Worm (Caenorhabditis elegans) whole organism, midembryonic: ENCODE measurements around the gene ZK593.3.

Source experiments
- cog-1 ChIP-seq: sonication (generic microtip); optimal IDR thresholded peaks from 2 replicates; lab custom pipeline; 2016; ENCODE audit warnings: missing genetic modification characterization, missing compliant biosample characterization
- flt-1 ChIP-seq: fragments of 200-800 bp; sonication (Bioruptor generic); IDR thresholded peaks from 2 replicates; pipeline ENCODE4 v1.3.6; 2022; ENCODE audit warnings: missing genetic modification characterization, missing compliant biosample characterization
- klf-2 ChIP-seq: fragments of 200-800 bp; sonication (Bioruptor generic); conservative IDR thresholded peaks from 2 replicates; pipeline ENCODE4 v1.3.6; 2022; ENCODE audit warnings: missing genetic modification reagents, missing genetic modification characterization, missing compliant biosample characterization
- tab-1 ChIP-seq: fragments of 200-800 bp; sonication (Bioruptor generic); IDR thresholded peaks from 2 replicates; pipeline ENCODE4 v1.3.6; 2022; ENCODE audit warnings: missing genetic modification characterization, missing compliant biosample characterization
- ztf-23 ChIP-seq: fragments of 200-800 bp; sonication (Bioruptor generic); IDR thresholded peaks from 2 replicates; pipeline ENCODE4 v1.3.6; 2022; ENCODE audit warnings: missing genetic modification reagents, missing genetic modification characterization, missing compliant biosample characterization
- ztf-29 ChIP-seq: fragments of 200-800 bp; sonication (Bioruptor generic); IDR thresholded peaks from 2 replicates; pipeline ENCODE4 v1.3.6; 2022; ENCODE audit warnings: missing genetic modification reagents, missing genetic modification characterization, missing compliant biosample characterization

- TF ChIP-seq ztf-23 (GFP tag; lab: Robert Waterston, UW) (no peak), flt-1 (GFP tag; lab: Robert Waterston, UW) (no peak), klf-2 (no peak), ztf-29 (GFP tag; lab: Robert Waterston, UW) (no peak), tab-1 (GFP tag; lab: Robert Waterston, UW) (no peak), cog-1 (no peak)
Measured at ce11 chrIV:10948797-10949196, 33.3 kb downstream of the ZK593.3 start, which contains the start of gene Y69E1A.1.
